Worm (Caenorhabditis elegans) whole organism, L1 larva: ENCODE results near the gene W08E12.9.
"Not testable (repeated sequence)": the region's sequence is repeated elsewhere in the genome, so short reads cannot be mapped to it uniquely, and the experiment has no call there.

Source experiments
- C04F5.9 ChIP-seq: sonication (generic microtip); optimal IDR thresholded peaks from 2 replicates; lab custom pipeline; 2016; ENCODE audit warnings: missing genetic modification characterization, missing compliant biosample characterization
- C16A3.4 ChIP-seq: fragments of 150-350 bp; optimal IDR thresholded peaks from 2 replicates; lab custom pipeline; 2014; ENCODE audit warnings: missing biosample characterization, missing genetic modification characterization
- Y116A8C.19 ChIP-seq: sonication (generic microtip); optimal IDR thresholded peaks from 2 replicates; lab custom pipeline; 2016; ENCODE audit warnings: missing compliant biosample characterization, missing genetic modification characterization, borderline replicate concordance
- aha-1 ChIP-seq: fragments of 150-350 bp; optimal IDR thresholded peaks from 2 replicates; lab custom pipeline; 2014; ENCODE audit warnings: missing biosample characterization, missing genetic modification characterization
- alr-1 ChIP-seq: fragments of 200-800 bp; sonication (Bioruptor generic); optimal IDR thresholded peaks from 2 replicates; lab custom pipeline; 2018; ENCODE audit warnings: borderline replicate concordance, mild to moderate bottlenecking, missing genetic modification characterization, missing compliant biosample characterization
- ceh-63 ChIP-seq: fragments of 200-800 bp; sonication (Bioruptor generic); optimal IDR thresholded peaks from 2 replicates; lab custom pipeline; 2018; ENCODE audit warnings: mild to moderate bottlenecking, missing genetic modification characterization, missing compliant biosample characterization
- ceh-8 ChIP-seq: fragments of 200-800 bp; sonication (Bioruptor generic); optimal IDR thresholded peaks from 2 replicates; lab custom pipeline; 2018; ENCODE audit warnings: mild to moderate bottlenecking, missing genetic modification characterization, moderate library complexity, missing compliant biosample characterization
- ceh-88 ChIP-seq: fragments of 200-800 bp; sonication (Bioruptor generic); IDR thresholded peaks from 2 replicates; pipeline ENCODE4 v1.3.6; 2022; ENCODE audit warnings: missing genetic modification characterization, missing compliant biosample characterization
- dpl-1 ChIP-seq, 3 experiments: fragments of 150-350 bp in 2 of 3; sonication (generic microtip) in 1 of 3; optimal IDR thresholded peaks; 2 replicates each; lab custom pipeline; 2014 to 2017; ENCODE audit warnings: missing biosample characterization in 3 of 3, missing genetic modification characterization in 3 of 3, missing genetic modification reagents in 3 of 3
- dsc-1 ChIP-seq: sonication (generic microtip); optimal IDR thresholded peaks from 2 replicates; lab custom pipeline; 2016; ENCODE audit warnings: mild to moderate bottlenecking, missing genetic modification characterization, missing compliant biosample characterization
- efl-1 ChIP-seq, 4 experiments: fragments of 150-350 bp; optimal IDR thresholded peaks in 3 of 4; peaks in 1 of 4; 1 replicate in 1 of 4; 2 replicates in 3 of 4; lab custom pipeline; 2014; ENCODE audit warnings: missing biosample characterization in 2 of 4, missing genetic modification characterization in 2 of 4, missing genetic modification reagents in 2 of 4
- egl-13 ChIP-seq: sonication (generic microtip); optimal IDR thresholded peaks from 2 replicates; lab custom pipeline; 2016; ENCODE audit warnings: missing genotype, missing genetic modification reagents, missing genetic modification characterization, missing compliant biosample characterization
- egl-27 ChIP-seq, 2 experiments: fragments of 150-350 bp in 1 of 2; sonication (generic microtip); optimal IDR thresholded peaks; 3 replicates each; lab custom pipeline; 2017 to 2018; ENCODE audit warnings: missing biosample characterization in 2 of 2, missing genetic modification characterization in 2 of 2, missing genetic modification reagents in 2 of 2
- elt-2 ChIP-seq: sonication (generic microtip); optimal IDR thresholded peaks from 2 replicates; lab custom pipeline; 2016; ENCODE audit warnings: missing genetic modification characterization, mild to moderate bottlenecking, inconsistent platforms, missing compliant biosample characterization, missing genetic modification reagents
- elt-3 ChIP-seq, 6 experiments: fragments of 150-350 bp in 1 of 6; sonication (generic microtip); optimal IDR thresholded peaks; 2 replicates each; lab custom pipeline; 2017 to 2018; ENCODE audit warnings: missing biosample characterization in 6 of 6, missing genetic modification characterization in 6 of 6, inconsistent platforms in 1 of 6
- ets-5 ChIP-seq: fragments of 200-800 bp; sonication (Bioruptor generic); IDR thresholded peaks from 2 replicates; pipeline ENCODE4 v1.3.6; 2022; ENCODE audit warnings: missing genetic modification characterization, missing compliant biosample characterization
- fkh-8 ChIP-seq: sonication (generic microtip); optimal IDR thresholded peaks from 2 replicates; lab custom pipeline; 2016; ENCODE audit warnings: mild to moderate bottlenecking, missing genetic modification characterization, missing compliant biosample characterization
- fos-1 ChIP-seq: fragments of 150-350 bp; optimal IDR thresholded peaks from 2 replicates; lab custom pipeline; 2014; ENCODE audit warnings: missing biosample characterization, missing genetic modification characterization
- grh-1 ChIP-seq: fragments of 200-800 bp; sonication (Bioruptor generic); IDR thresholded peaks from 2 replicates; pipeline ENCODE4 v1.3.6; 2022; ENCODE audit warnings: missing genetic modification reagents, missing genetic modification characterization, missing compliant biosample characterization
- hlh-17 ChIP-seq: fragments of 200-800 bp; sonication (Bioruptor generic); optimal IDR thresholded peaks from 2 replicates; lab custom pipeline; 2018; ENCODE audit warnings: missing genetic modification characterization, mild to moderate bottlenecking, missing compliant biosample characterization, moderate library complexity, borderline replicate concordance
- hlh-4 ChIP-seq: sonication (generic microtip); optimal IDR thresholded peaks from 2 replicates; lab custom pipeline; 2016; ENCODE audit warnings: mild to moderate bottlenecking, missing genetic modification characterization, missing compliant biosample characterization
- hpl-2 ChIP-seq: fragments of 150-350 bp; optimal IDR thresholded peaks from 2 replicates; lab custom pipeline; 2014; ENCODE audit warnings: missing biosample characterization, missing genetic modification reagents, missing genetic modification characterization
- isw-1 ChIP-seq: fragments of 200-800 bp; sonication (Bioruptor generic); IDR thresholded peaks from 2 replicates; pipeline ENCODE4 v1.3.6; 2022; ENCODE audit warnings: missing genetic modification characterization, missing compliant biosample characterization
- jun-1 ChIP-seq: fragments of 150-350 bp; optimal IDR thresholded peaks from 2 replicates; lab custom pipeline; 2014; ENCODE audit warnings: missing biosample characterization, missing genetic modification reagents, missing genetic modification characterization
- lin-15B ChIP-seq: fragments of 150-350 bp; sonication (generic microtip); optimal IDR thresholded peaks from 3 replicates; lab custom pipeline; 2014; ENCODE audit warnings: missing biosample characterization, missing genetic modification characterization
- lin-35 ChIP-seq, 2 experiments: fragments of 150-350 bp; optimal IDR thresholded peaks; 2 replicates each; lab custom pipeline; 2014; ENCODE audit warnings: missing biosample characterization in 2 of 2, missing genetic modification characterization in 2 of 2, missing genetic modification reagents in 2 of 2
- lir-3 ChIP-seq: sonication (generic microtip); optimal IDR thresholded peaks from 2 replicates; lab custom pipeline; 2016; ENCODE audit warnings: mild to moderate bottlenecking, missing genetic modification characterization, moderate library complexity, missing compliant biosample characterization; ENCODE audit not compliant: poor library complexity
- lsy-2 ChIP-seq, 2 experiments: fragments of 150-350 bp; optimal IDR thresholded peaks; 2 replicates each; lab custom pipeline; 2014; ENCODE audit warnings: missing biosample characterization in 2 of 2, missing genetic modification characterization in 2 of 2
- mab-9 ChIP-seq: fragments of 200-800 bp; sonication (Bioruptor generic); IDR thresholded peaks from 2 replicates; pipeline ENCODE4 v1.3.6; 2022; ENCODE audit warnings: missing genetic modification reagents, missing genetic modification characterization, missing compliant biosample characterization
- mef-2 ChIP-seq: fragments of 150-350 bp; optimal IDR thresholded peaks from 2 replicates; lab custom pipeline; 2014; ENCODE audit warnings: missing biosample characterization, missing genetic modification characterization
- nhr-12 ChIP-seq: sonication (generic microtip); optimal IDR thresholded peaks from 2 replicates; lab custom pipeline; 2017; ENCODE audit warnings: missing biosample characterization, missing genetic modification characterization
- nhr-20 ChIP-seq: sonication (generic microtip); optimal IDR thresholded peaks from 2 replicates; lab custom pipeline; 2016; ENCODE audit warnings: mild to moderate bottlenecking, missing genetic modification characterization, missing compliant biosample characterization
- nhr-237 ChIP-seq: fragments of 150-350 bp; optimal IDR thresholded peaks from 2 replicates; lab custom pipeline; 2014; ENCODE audit warnings: missing biosample characterization, missing genetic modification characterization
- nhr-28 ChIP-seq: fragments of 150-350 bp; optimal IDR thresholded peaks from 2 replicates; lab custom pipeline; 2014; ENCODE audit warnings: missing biosample characterization, missing genetic modification characterization
- nhr-47 ChIP-seq: sonication (generic microtip); optimal IDR thresholded peaks from 2 replicates; lab custom pipeline; 2016; ENCODE audit warnings: mild to moderate bottlenecking, missing genetic modification characterization, moderate library complexity, missing compliant biosample characterization
- nhr-84 ChIP-seq: sonication (generic microtip); optimal IDR thresholded peaks from 2 replicates; lab custom pipeline; 2017; ENCODE audit warnings: missing biosample characterization, missing genetic modification characterization
- nhr-85 ChIP-seq: sonication (generic microtip); peaks from one replicate; lab custom pipeline; 2016; ENCODE audit warnings: missing genetic modification characterization, inconsistent platforms, missing compliant biosample characterization
- pax-3 ChIP-seq: fragments of 200-800 bp; sonication (Bioruptor generic); optimal IDR thresholded peaks from 2 replicates; lab custom pipeline; 2018; ENCODE audit warnings: mild to moderate bottlenecking, missing genetic modification characterization, moderate library complexity, missing compliant biosample characterization
- rnt-1 ChIP-seq: sonication (generic microtip); optimal IDR thresholded peaks from 2 replicates; lab custom pipeline; 2016; ENCODE audit warnings: mild to moderate bottlenecking, missing genetic modification characterization, moderate library complexity, missing compliant biosample characterization
- sox-4 ChIP-seq: sonication (generic microtip); optimal IDR thresholded peaks from 2 replicates; lab custom pipeline; 2016; ENCODE audit warnings: missing genetic modification characterization, missing compliant biosample characterization
- sup-37 ChIP-seq: fragments of 200-800 bp; sonication (Bioruptor generic); optimal IDR thresholded peaks from 2 replicates; lab custom pipeline; 2018; ENCODE audit warnings: mild to moderate bottlenecking, missing genetic modification characterization, missing compliant biosample characterization
- tbx-2 ChIP-seq: sonication (generic microtip); optimal IDR thresholded peaks from 2 replicates; lab custom pipeline; 2016; ENCODE audit warnings: missing genetic modification characterization, missing compliant biosample characterization
- unc-30 ChIP-seq: sonication (generic microtip); optimal IDR thresholded peaks from 2 replicates; lab custom pipeline; 2017; ENCODE audit warnings: missing biosample characterization, missing genetic modification characterization
- unc-98 ChIP-seq: fragments of 200-800 bp; sonication (Bioruptor generic); IDR thresholded peaks from 2 replicates; pipeline ENCODE4 v1.3.6; 2022; ENCODE audit warnings: missing genetic modification characterization, missing compliant biosample characterization
- xbp-1 ChIP-seq: sonication (generic microtip); optimal IDR thresholded peaks from 2 replicates; lab custom pipeline; 2016; ENCODE audit warnings: missing genetic modification characterization, missing compliant biosample characterization
- ztf-11 ChIP-seq, 2 experiments: sonication (generic microtip); optimal IDR thresholded peaks; 2 replicates each; lab custom pipeline; 2016 to 2017; ENCODE audit warnings: missing genetic modification characterization in 2 of 2, missing biosample characterization in 1 of 2, missing compliant biosample characterization in 1 of 2

Gene W08E12.9

ce11 chrIV:3336585-3336984 lies 29.2 kb upstream of the W08E12.9 start, which contains the start of gene F42A6.6 (continued):
- TF ChIP-seq fos-1 (tag; lab: Kevin White, UChicago) (no peak), unc-98 (GFP tag; lab: Robert Waterston, UW) (no peak), ets-5 (GFP tag; lab: Robert Waterston, UW) (no peak), unc-30 (tag; lab: Kevin White, UChicago) (no peak), ceh-63 (GFP tag; lab: Kevin White, UChicago) (no peak), ceh-8 (no peak), dpl-1 (GFP tag; optimal IDR thresholded peaks at IDR 0.05; lab: Kevin White, UChicago) (no peak), nhr-12 (no peak), nhr-28 (tag; lab: Kevin White, UChicago) (no peak), rnt-1 (tag; lab: Kevin White, UChicago) (no peak), nhr-84 (no peak), ztf-11 (tag; optimal IDR thresholded peaks at IDR 0.05; lab: Kevin White, UChicago) (no peak), Y116A8C.19 (tag; lab: Kevin White, UChicago) (no peak), hlh-17 (no peak), egl-27 (tag; optimal IDR thresholded peaks at IDR 0.05; lab: Kevin White, UChicago) (no peak), fkh-8 (no peak), hlh-4 (tag; lab: Kevin White, UChicago) (no peak), mef-2 (tag; lab: Kevin White, UChicago) (no peak), xbp-1 (tag; lab: Kevin White, UChicago) (no peak), C16A3.4 (tag; lab: Kevin White, UChicago) (no peak), elt-2 (tag; lab: Kevin White, UChicago) (peak; percentile 6), nhr-85 (tag; lab: Kevin White, UChicago) (peak; percentile 64), dsc-1 (tag; lab: Kevin White, UChicago) (no peak), grh-1 (no peak), sup-37 (GFP tag; lab: Kevin White, UChicago) (no peak), hpl-2 (GFP tag; lab: Kevin White, UChicago) (no peak), sox-4 (tag; lab: Kevin White, UChicago) (no peak), mab-9 (no peak), efl-1 (optimal IDR thresholded peaks at IDR 0.05; lab: Kevin White, UChicago) (peak; percentile 8 to 35), efl-1 (GFP tag; optimal IDR thresholded peaks at IDR 0.05 in 1 of 2; lab: Kevin White, UChicago) (peak in 1 of 2 experiments; percentile 71), alr-1 (tag; lab: Kevin White, UChicago) (no peak), C04F5.9 (no peak), jun-1 (no peak), aha-1 (tag; lab: Kevin White, UChicago) (no peak)

DNA sequence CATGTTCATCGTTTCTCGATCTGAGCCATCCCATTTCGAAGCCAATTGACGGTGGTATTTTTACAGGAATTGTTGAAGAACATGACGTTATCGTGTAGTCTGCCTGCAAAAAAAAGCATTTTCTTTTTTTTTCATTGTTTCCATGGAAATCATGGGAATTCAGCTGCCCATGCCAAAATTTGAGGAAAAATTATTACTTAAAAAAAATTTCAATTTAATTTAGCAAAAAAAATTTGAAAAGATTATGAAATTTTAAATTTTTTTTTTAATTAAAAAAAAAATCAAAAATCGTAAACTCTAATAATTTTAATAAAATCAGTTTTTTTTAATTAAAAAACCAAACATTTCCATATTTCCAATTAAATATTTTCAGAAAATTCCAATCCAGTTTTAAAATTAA lies 24.4 kb upstream of the W08E12.9 start, which contains the start of gene F42A6.5:
TSS of gene F42A6.5 (minus strand) at position 101 of the 400 bp plus-strand sequence.
- TF ChIP-seq egl-27 (tag; optimal IDR thresholded peaks at IDR 0.05; lab: Kevin White, UChicago); nhr-237 (tag; lab: Kevin White, UChicago); grh-1: not testable (repeated sequence)

- peak in 1 of 2 experiments; percentile 56 for TF ChIP-seq lsy-2 (tag; optimal IDR thresholded peaks at IDR 0.05; lab: Kevin White, UChicago)
Measured at ce11 chrIV:3314099-3314498, 6.7 kb upstream of the W08E12.9 start.

ce11 chrIV:3313311-3313710 lies 5.9 kb upstream of the W08E12.9 start:
- TF ChIP-seq elt-3 (tag; optimal IDR thresholded peaks at IDR 0.05; lab: Kevin White, UChicago) (peak in 1 of 6 experiments; percentile 8), lsy-2 (tag; optimal IDR thresholded peaks at IDR 0.05; lab: Kevin White, UChicago) (peak; percentile 88 to 92), grh-1 (peak; percentile 98), nhr-20 (tag; lab: Kevin White, UChicago) (peak; percentile 66), lin-15B (tag; lab: Kevin White, UChicago) (peak; percentile 41), nhr-85 (tag; lab: Kevin White, UChicago) (peak; percentile 91), mab-9 (peak; percentile 92), tbx-2 (tag; lab: Kevin White, UChicago) (peak; percentile 66), dpl-1 (GFP tag; optimal IDR thresholded peaks at IDR 0.05; lab: Kevin White, UChicago) (peak; percentile 49 to 72 (median 63)), lir-3 (tag; lab: Kevin White, UChicago) (peak; percentile 58), efl-1 (optimal IDR thresholded peaks at IDR 0.05; lab: Kevin White, UChicago) (peak; percentile 69 to 76), efl-1 (GFP tag; optimal IDR thresholded peaks at IDR 0.05 in 1 of 2; lab: Kevin White, UChicago) (peak; percentile 56 to 97), isw-1 (GFP tag; lab: Robert Waterston, UW) (peak; percentile 88), egl-13 (peak; percentile 10), ztf-11 (tag; optimal IDR thresholded peaks at IDR 0.05; lab: Kevin White, UChicago) (peak in 1 of 2 experiments; percentile 1), fkh-8 (peak; percentile 23), ceh-88 (GFP tag; lab: Robert Waterston, UW) (peak; percentile 91), lin-35 (GFP tag; optimal IDR thresholded peaks at IDR 0.05; lab: Kevin White, UChicago) (peak; percentile 1 to 70), nhr-47 (tag; lab: Kevin White, UChicago) (peak; percentile 84), pax-3 (tag; lab: Kevin White, UChicago) (peak; percentile 37)
